Worm (Caenorhabditis elegans) whole organism, mixed stage, embryonic: Measurements from ENCODE around the gene nas-27.
A peak's percentile ranks its signal among the peaks of the same experiment; 100 is the strongest.

Experiments used
- M03D4.4 ChIP-seq: sonication (generic microtip); optimal IDR thresholded peaks from 2 replicates; lab custom pipeline; 2017; ENCODE audit warnings: mild to moderate bottlenecking, missing genetic modification characterization, missing compliant biosample characterization
- bed-3 ChIP-seq: fragments of 200-800 bp; sonication (Bioruptor generic); optimal IDR thresholded peaks from 3 replicates; lab custom pipeline; 2018; ENCODE audit warnings: mild to moderate bottlenecking, missing genetic modification characterization, moderate library complexity, missing compliant biosample characterization
- blmp-1 ChIP-seq: fragments of 150-350 bp; optimal IDR thresholded peaks from 2 replicates; lab custom pipeline; 2014; ENCODE audit warnings: missing biosample characterization, missing genetic modification characterization
- ceh-39 ChIP-seq: fragments of 150-350 bp; optimal IDR thresholded peaks from 2 replicates; lab custom pipeline; 2014; ENCODE audit warnings: missing biosample characterization, missing genetic modification characterization
- ceh-43 ChIP-seq: fragments of 200-800 bp; sonication (Bioruptor generic); optimal IDR thresholded peaks from 2 replicates; lab custom pipeline; 2018; ENCODE audit warnings: mild to moderate bottlenecking, missing genetic modification characterization, moderate library complexity, missing compliant biosample characterization
- ceh-83 ChIP-seq: fragments of 200-800 bp; sonication (Bioruptor generic); optimal IDR thresholded peaks from 2 replicates; lab custom pipeline; 2018; ENCODE audit warnings: mild to moderate bottlenecking, missing genetic modification characterization, missing compliant biosample characterization
- ces-1 ChIP-seq: fragments of 150-350 bp; optimal IDR thresholded peaks from 2 replicates; lab custom pipeline; 2014; ENCODE audit warnings: missing biosample characterization, missing genetic modification reagents, missing genetic modification characterization
- cnd-1 ChIP-seq: fragments of 200-800 bp; sonication (Bioruptor generic); optimal IDR thresholded peaks from 2 replicates; lab custom pipeline; 2018; ENCODE audit warnings: mild to moderate bottlenecking, missing genetic modification characterization, missing compliant biosample characterization
- drap-1 ChIP-seq: fragments of 200-800 bp; sonication (Bioruptor generic); optimal IDR thresholded peaks from 3 replicates; lab custom pipeline; 2018; ENCODE audit warnings: mild to moderate bottlenecking, missing genetic modification characterization, missing compliant biosample characterization
- elt-1 ChIP-seq: sonication (generic microtip); optimal IDR thresholded peaks from 2 replicates; lab custom pipeline; 2017; ENCODE audit warnings: missing genetic modification characterization, mild to moderate bottlenecking, missing compliant biosample characterization, antibody characterized with exemption, moderate library complexity, borderline replicate concordance; ENCODE audit not compliant: insufficient read depth
- elt-3 ChIP-seq: fragments of 150-350 bp; optimal IDR thresholded peaks from 2 replicates; lab custom pipeline; 2014; ENCODE audit warnings: missing biosample characterization, missing genetic modification characterization
- flh-1 ChIP-seq: fragments of 200-800 bp; sonication (Bioruptor generic); optimal IDR thresholded peaks from 2 replicates; lab custom pipeline; 2018; ENCODE audit warnings: mild to moderate bottlenecking, missing genetic modification characterization, moderate library complexity, missing compliant biosample characterization
- ham-2 ChIP-seq: fragments of 200-800 bp; sonication (Bioruptor generic); optimal IDR thresholded peaks from 2 replicates; lab custom pipeline; 2018; ENCODE audit warnings: mild to moderate bottlenecking, missing genetic modification characterization, missing compliant biosample characterization
- hlh-1 ChIP-seq: fragments of 150-350 bp; optimal IDR thresholded peaks from 2 replicates; lab custom pipeline; 2014; ENCODE audit warnings: missing biosample characterization, missing genetic modification reagents, missing genetic modification characterization
- lin-32 ChIP-seq: fragments of 200-800 bp; sonication (Bioruptor generic); optimal IDR thresholded peaks from 2 replicates; lab custom pipeline; 2018; ENCODE audit warnings: mild to moderate bottlenecking, missing genetic modification characterization, missing compliant biosample characterization
- lsy-2 ChIP-seq: fragments of 150-350 bp; optimal IDR thresholded peaks from 2 replicates; lab custom pipeline; 2014; ENCODE audit warnings: missing biosample characterization, missing genetic modification characterization
- mab-5 ChIP-seq: fragments of 150-350 bp; optimal IDR thresholded peaks from 2 replicates; lab custom pipeline; 2014; ENCODE audit warnings: missing biosample characterization, missing genetic modification characterization
- mep-1 ChIP-seq: fragments of 150-350 bp; optimal IDR thresholded peaks from 2 replicates; lab custom pipeline; 2017; ENCODE audit warnings: missing biosample characterization, missing genetic modification reagents, missing genetic modification characterization, inconsistent platforms
- mls-2 ChIP-seq: sonication (generic microtip); optimal IDR thresholded peaks from 2 replicates; lab custom pipeline; 2016; ENCODE audit warnings: mild to moderate bottlenecking, missing genetic modification characterization, moderate library complexity, missing compliant biosample characterization
- nhr-12 ChIP-seq: fragments of 150-350 bp; optimal IDR thresholded peaks from 2 replicates; lab custom pipeline; 2014; ENCODE audit warnings: missing biosample characterization, missing genetic modification characterization
- nhr-2 ChIP-seq: fragments of 150-350 bp; optimal IDR thresholded peaks from 2 replicates; lab custom pipeline; 2014; ENCODE audit warnings: missing biosample characterization, missing genetic modification characterization
- nhr-28 ChIP-seq: fragments of 150-350 bp; optimal IDR thresholded peaks from 2 replicates; lab custom pipeline; 2014; ENCODE audit warnings: missing biosample characterization, missing genetic modification characterization
- pha-4 ChIP-seq: fragments of 150-350 bp; optimal IDR thresholded peaks from 2 replicates; lab custom pipeline; 2018; ENCODE audit warnings: missing biosample characterization, missing genetic modification reagents, missing genetic modification characterization
- sem-2 ChIP-seq: fragments of 200-800 bp; sonication (Bioruptor generic); optimal IDR thresholded peaks from 2 replicates; lab custom pipeline; 2018; ENCODE audit warnings: mild to moderate bottlenecking, missing genetic modification characterization, missing compliant biosample characterization
- snpc-4 ChIP-seq: fragments of 150-350 bp; optimal IDR thresholded peaks from 2 replicates; lab custom pipeline; 2014; ENCODE audit warnings: missing biosample characterization, missing genetic modification characterization
- sptf-1 ChIP-seq: sonication (generic microtip); optimal IDR thresholded peaks from 2 replicates; lab custom pipeline; 2017; ENCODE audit warnings: mild to moderate bottlenecking, missing genetic modification characterization, moderate library complexity, missing compliant biosample characterization
- tbx-8 ChIP-seq: fragments of 200-800 bp; sonication (Bioruptor generic); optimal IDR thresholded peaks from 2 replicates; lab custom pipeline; 2018; ENCODE audit warnings: mild to moderate bottlenecking, missing genetic modification characterization, moderate library complexity, missing compliant biosample characterization
- unc-120 ChIP-seq: sonication (generic microtip); optimal IDR thresholded peaks from 2 replicates; lab custom pipeline; 2017; ENCODE audit warnings: missing genetic modification characterization, missing compliant biosample characterization; ENCODE audit not compliant: poor library complexity, severe bottlenecking
- unc-62 ChIP-seq: fragments of 150-350 bp; optimal IDR thresholded peaks from 2 replicates; lab custom pipeline; 2014; ENCODE audit warnings: missing biosample characterization, missing genetic modification reagents, missing genetic modification characterization
- zip-8 ChIP-seq: fragments of 150-350 bp; optimal IDR thresholded peaks from 2 replicates; lab custom pipeline; 2014; ENCODE audit warnings: missing biosample characterization, missing genetic modification characterization
- ztf-11 ChIP-seq: fragments of 150-350 bp; optimal IDR thresholded peaks from 2 replicates; lab custom pipeline; 2014; ENCODE audit warnings: missing biosample characterization, missing genetic modification characterization

The nas-27 gene

ce11 chrII:1179223-1179622, at the start of gene nas-27:
Gene nas-27, minus strand, starts transcription at chrII:1179323.
- TF ChIP-seq ceh-43 (no peak), ham-2 (GFP tag; lab: Kevin White, UChicago) (no peak), ces-1 (no peak), cnd-1 (no peak), ceh-39 (tag; lab: Kevin White, UChicago) (no peak), snpc-4 (tag; lab: Kevin White, UChicago) (no peak), unc-62 (GFP tag; lab: Kevin White, UChicago) (no peak), nhr-2 (no peak), nhr-28 (tag; lab: Kevin White, UChicago) (no peak), mls-2 (tag; lab: Kevin White, UChicago) (no peak), drap-1 (GFP tag; lab: Kevin White, UChicago) (no peak), elt-3 (tag; lab: Kevin White, UChicago) (no peak)

- no peak for TF ChIP-seq tbx-8 (GFP tag; lab: Kevin White, UChicago)
- peak; percentile 70 for TF ChIP-seq lin-32 (GFP tag; lab: Kevin White, UChicago)
- TF ChIP-seq, all 35 proteins: peak for 1
These were observed 38.1 kb upstream of the nas-27 start for ce11 chrII:1217269-1217668.

- peak; percentile 79 for TF ChIP-seq elt-1 (tag; lab: Kevin White, UChicago)
- TF ChIP-seq sem-2 (GFP tag; lab: Kevin White, UChicago) = no peak
These were observed 35.5 kb upstream of the nas-27 start for ce11 chrII:1214627-1215026.

ce11 chrII:1203523-1203922, 24.4 kb upstream of the nas-27 start:
- peak; percentile 35 for TF ChIP-seq zip-8 (tag; lab: Kevin White, UChicago)
- no peak for TF ChIP-seq bed-3

- no peak for TF ChIP-seq bed-3
- TF ChIP-seq blmp-1 (tag; lab: Kevin White, UChicago) = peak; percentile 58
These were observed 20.9 kb upstream of the nas-27 start for ce11 chrII:1199987-1200386.

- TF ChIP-seq zip-8 (tag; lab: Kevin White, UChicago) (no peak), sem-2 (GFP tag; lab: Kevin White, UChicago) (no peak), lin-32 (GFP tag; lab: Kevin White, UChicago) (no peak), pha-4 (tag; lab: Kevin White, UChicago) (no peak), elt-1 (tag; lab: Kevin White, UChicago) (no peak), mep-1 (no peak), ceh-83 (GFP tag; lab: Kevin White, UChicago) (no peak), hlh-1 (tag; lab: Kevin White, UChicago) (no peak), nhr-12 (tag; lab: Kevin White, UChicago) (no peak)
These were observed 18.0 kb upstream of the nas-27 start, which contains the start of gene F53A10.2 for ce11 chrII:1197074-1197473. Gene F53A10.2, plus strand, starts transcription at chrII:1197374.

- TF ChIP-seq elt-3 (tag; lab: Kevin White, UChicago) = no peak
- no peak for TF ChIP-seq ham-2 (GFP tag; lab: Kevin White, UChicago)
- no peak for TF ChIP-seq M03D4.4
- no peak for TF ChIP-seq unc-62 (GFP tag; lab: Kevin White, UChicago)
- TF ChIP-seq elt-1 (tag; lab: Kevin White, UChicago) = peak; percentile 97
- peak; percentile 29 for TF ChIP-seq blmp-1 (tag; lab: Kevin White, UChicago)
These were observed 17.0 kb upstream of the nas-27 start for ce11 chrII:1196129-1196528.

ce11 chrII:1191853-1192252, 12.7 kb upstream of the nas-27 start:
- TF ChIP-seq blmp-1 (tag; lab: Kevin White, UChicago) = no peak
- no peak for TF ChIP-seq lsy-2
- TF ChIP-seq ham-2 (GFP tag; lab: Kevin White, UChicago) = no peak
- no peak for TF ChIP-seq drap-1 (GFP tag; lab: Kevin White, UChicago)
- TF ChIP-seq sptf-1 (tag; lab: Kevin White, UChicago) = no peak
- TF ChIP-seq ces-1 = no peak
- TF ChIP-seq mab-5 = no peak
- TF ChIP-seq elt-1 (tag; lab: Kevin White, UChicago) = no peak
- TF ChIP-seq nhr-28 (tag; lab: Kevin White, UChicago) = no peak
- no peak for TF ChIP-seq tbx-8 (GFP tag; lab: Kevin White, UChicago)
- no peak for TF ChIP-seq flh-1 (GFP tag; lab: Kevin White, UChicago)
- no peak for TF ChIP-seq ztf-11 (tag; lab: Kevin White, UChicago)
- no peak for TF ChIP-seq unc-120 (tag; lab: Kevin White, UChicago)
- TF ChIP-seq pha-4 (tag; lab: Kevin White, UChicago) = no peak
- no peak for TF ChIP-seq zip-8 (tag; lab: Kevin White, UChicago)
